Worm (Caenorhabditis elegans) whole organism, L2 larva: ENCODE results near the gene sre-3.

Source experiments
- ama-1 ChIP-seq: fragments of 150-350 bp; optimal IDR thresholded peaks from 2 replicates; lab custom pipeline; 2018; ENCODE audit warnings: inconsistent platforms
- egl-27 ChIP-seq: sonication (generic microtip); optimal IDR thresholded peaks from 3 replicates; lab custom pipeline; 2017; ENCODE audit warnings: missing biosample characterization, missing genetic modification reagents, missing genetic modification characterization
- elt-3 ChIP-seq: sonication (generic microtip); optimal IDR thresholded peaks from 2 replicates; lab custom pipeline; 2017; ENCODE audit warnings: missing biosample characterization, missing genetic modification characterization
- nhr-237 ChIP-seq: fragments of 150-350 bp; optimal IDR thresholded peaks from 2 replicates; lab custom pipeline; 2014; ENCODE audit warnings: missing biosample characterization, missing genetic modification characterization
- nhr-25 ChIP-seq: fragments of 150-350 bp; sonication (generic microtip); optimal IDR thresholded peaks from 3 replicates; lab custom pipeline; 2014; ENCODE audit warnings: missing biosample characterization, missing genetic modification characterization

DNA sequence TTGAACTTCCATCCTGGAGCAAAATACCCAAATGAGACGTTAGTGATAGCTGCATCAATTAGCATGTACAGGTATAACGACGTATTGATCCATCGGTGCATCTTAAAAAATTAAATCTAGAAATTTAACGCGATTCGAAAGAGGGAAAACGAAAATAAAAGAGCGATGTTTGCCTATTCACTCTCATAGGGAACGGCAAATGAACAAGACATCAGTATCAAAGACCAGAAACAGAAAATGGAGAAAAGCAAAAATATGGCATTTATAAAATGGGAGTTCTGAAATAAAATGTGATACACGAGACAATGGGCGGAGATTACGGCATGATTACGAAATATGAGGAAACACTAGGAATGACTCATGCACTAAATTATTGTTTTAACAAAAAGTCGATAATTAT is 29.2 kb upstream of the sre-3 start, which contains the start of gene haf-2:
- TF ChIP-seq nhr-25 (no peak), elt-3 (tag; lab: Kevin White, UChicago) (no peak), nhr-237 (tag; lab: Kevin White, UChicago) (no peak), egl-27 (tag; lab: Kevin White, UChicago) (no peak), ama-1 (lab: Kevin White, UChicago) (no peak)
